Worm (Caenorhabditis elegans) whole organism, mixed stage, embryonic: ENCODE measurements around the gene B0281.3.

Experiments
- M03D4.4 ChIP-seq: sonication (generic microtip); optimal IDR thresholded peaks from 2 replicates; lab custom pipeline; 2017; ENCODE audit warnings: mild to moderate bottlenecking, missing genetic modification characterization, missing compliant biosample characterization
- bed-3 ChIP-seq: fragments of 200-800 bp; sonication (Bioruptor generic); optimal IDR thresholded peaks from 3 replicates; lab custom pipeline; 2018; ENCODE audit warnings: mild to moderate bottlenecking, missing genetic modification characterization, moderate library complexity, missing compliant biosample characterization
- blmp-1 ChIP-seq: fragments of 150-350 bp; optimal IDR thresholded peaks from 2 replicates; lab custom pipeline; 2014; ENCODE audit warnings: missing biosample characterization, missing genetic modification characterization
- ceh-39 ChIP-seq: fragments of 150-350 bp; optimal IDR thresholded peaks from 2 replicates; lab custom pipeline; 2014; ENCODE audit warnings: missing biosample characterization, missing genetic modification characterization
- ceh-43 ChIP-seq: fragments of 200-800 bp; sonication (Bioruptor generic); optimal IDR thresholded peaks from 2 replicates; lab custom pipeline; 2018; ENCODE audit warnings: mild to moderate bottlenecking, missing genetic modification characterization, moderate library complexity, missing compliant biosample characterization
- ceh-83 ChIP-seq: fragments of 200-800 bp; sonication (Bioruptor generic); optimal IDR thresholded peaks from 2 replicates; lab custom pipeline; 2018; ENCODE audit warnings: mild to moderate bottlenecking, missing genetic modification characterization, missing compliant biosample characterization
- ces-1 ChIP-seq: fragments of 150-350 bp; optimal IDR thresholded peaks from 2 replicates; lab custom pipeline; 2014; ENCODE audit warnings: missing biosample characterization, missing genetic modification reagents, missing genetic modification characterization
- cnd-1 ChIP-seq: fragments of 200-800 bp; sonication (Bioruptor generic); optimal IDR thresholded peaks from 2 replicates; lab custom pipeline; 2018; ENCODE audit warnings: mild to moderate bottlenecking, missing genetic modification characterization, missing compliant biosample characterization
- drap-1 ChIP-seq: fragments of 200-800 bp; sonication (Bioruptor generic); optimal IDR thresholded peaks from 3 replicates; lab custom pipeline; 2018; ENCODE audit warnings: mild to moderate bottlenecking, missing genetic modification characterization, missing compliant biosample characterization
- elt-3 ChIP-seq: fragments of 150-350 bp; optimal IDR thresholded peaks from 2 replicates; lab custom pipeline; 2014; ENCODE audit warnings: missing biosample characterization, missing genetic modification characterization
- flh-1 ChIP-seq: fragments of 200-800 bp; sonication (Bioruptor generic); optimal IDR thresholded peaks from 2 replicates; lab custom pipeline; 2018; ENCODE audit warnings: mild to moderate bottlenecking, missing genetic modification characterization, moderate library complexity, missing compliant biosample characterization
- ham-2 ChIP-seq: fragments of 200-800 bp; sonication (Bioruptor generic); optimal IDR thresholded peaks from 2 replicates; lab custom pipeline; 2018; ENCODE audit warnings: mild to moderate bottlenecking, missing genetic modification characterization, missing compliant biosample characterization
- hlh-1 ChIP-seq: fragments of 150-350 bp; optimal IDR thresholded peaks from 2 replicates; lab custom pipeline; 2014; ENCODE audit warnings: missing biosample characterization, missing genetic modification reagents, missing genetic modification characterization
- lin-13 ChIP-seq: fragments of 150-350 bp; optimal IDR thresholded peaks from 2 replicates; lab custom pipeline; 2014; ENCODE audit warnings: missing biosample characterization, missing genetic modification characterization
- lsy-2 ChIP-seq: fragments of 150-350 bp; optimal IDR thresholded peaks from 2 replicates; lab custom pipeline; 2014; ENCODE audit warnings: missing biosample characterization, missing genetic modification characterization
- mab-5 ChIP-seq: fragments of 150-350 bp; optimal IDR thresholded peaks from 2 replicates; lab custom pipeline; 2014; ENCODE audit warnings: missing biosample characterization, missing genetic modification characterization
- mep-1 ChIP-seq: fragments of 150-350 bp; optimal IDR thresholded peaks from 2 replicates; lab custom pipeline; 2017; ENCODE audit warnings: missing biosample characterization, missing genetic modification reagents, missing genetic modification characterization, inconsistent platforms
- mls-2 ChIP-seq: sonication (generic microtip); optimal IDR thresholded peaks from 2 replicates; lab custom pipeline; 2016; ENCODE audit warnings: mild to moderate bottlenecking, missing genetic modification characterization, moderate library complexity, missing compliant biosample characterization
- nhr-12 ChIP-seq: fragments of 150-350 bp; optimal IDR thresholded peaks from 2 replicates; lab custom pipeline; 2014; ENCODE audit warnings: missing biosample characterization, missing genetic modification characterization
- nhr-2 ChIP-seq: fragments of 150-350 bp; optimal IDR thresholded peaks from 2 replicates; lab custom pipeline; 2014; ENCODE audit warnings: missing biosample characterization, missing genetic modification characterization
- nhr-237 ChIP-seq: fragments of 150-350 bp; optimal IDR thresholded peaks from 2 replicates; lab custom pipeline; 2014; ENCODE audit warnings: missing biosample characterization, missing genetic modification characterization
- nhr-28 ChIP-seq: fragments of 150-350 bp; optimal IDR thresholded peaks from 2 replicates; lab custom pipeline; 2014; ENCODE audit warnings: missing biosample characterization, missing genetic modification characterization
- pha-4 ChIP-seq: fragments of 150-350 bp; optimal IDR thresholded peaks from 2 replicates; lab custom pipeline; 2018; ENCODE audit warnings: missing biosample characterization, missing genetic modification reagents, missing genetic modification characterization
- snpc-4 ChIP-seq: fragments of 150-350 bp; optimal IDR thresholded peaks from 2 replicates; lab custom pipeline; 2014; ENCODE audit warnings: missing biosample characterization, missing genetic modification characterization
- sptf-1 ChIP-seq: sonication (generic microtip); optimal IDR thresholded peaks from 2 replicates; lab custom pipeline; 2017; ENCODE audit warnings: mild to moderate bottlenecking, missing genetic modification characterization, moderate library complexity, missing compliant biosample characterization
- tbx-8 ChIP-seq: fragments of 200-800 bp; sonication (Bioruptor generic); optimal IDR thresholded peaks from 2 replicates; lab custom pipeline; 2018; ENCODE audit warnings: mild to moderate bottlenecking, missing genetic modification characterization, moderate library complexity, missing compliant biosample characterization
- unc-120 ChIP-seq: sonication (generic microtip); optimal IDR thresholded peaks from 2 replicates; lab custom pipeline; 2017; ENCODE audit warnings: missing genetic modification characterization, missing compliant biosample characterization; ENCODE audit not compliant: poor library complexity, severe bottlenecking
- unc-39 ChIP-seq: fragments of 150-350 bp; optimal IDR thresholded peaks from 2 replicates; lab custom pipeline; 2014; ENCODE audit warnings: missing biosample characterization, missing genetic modification characterization
- unc-62 ChIP-seq: fragments of 150-350 bp; optimal IDR thresholded peaks from 2 replicates; lab custom pipeline; 2014; ENCODE audit warnings: missing biosample characterization, missing genetic modification reagents, missing genetic modification characterization
- zip-8 ChIP-seq: fragments of 150-350 bp; optimal IDR thresholded peaks from 2 replicates; lab custom pipeline; 2014; ENCODE audit warnings: missing biosample characterization, missing genetic modification characterization
- ztf-11 ChIP-seq: fragments of 150-350 bp; optimal IDR thresholded peaks from 2 replicates; lab custom pipeline; 2014; ENCODE audit warnings: missing biosample characterization, missing genetic modification characterization

Gene B0281.3

DNA sequence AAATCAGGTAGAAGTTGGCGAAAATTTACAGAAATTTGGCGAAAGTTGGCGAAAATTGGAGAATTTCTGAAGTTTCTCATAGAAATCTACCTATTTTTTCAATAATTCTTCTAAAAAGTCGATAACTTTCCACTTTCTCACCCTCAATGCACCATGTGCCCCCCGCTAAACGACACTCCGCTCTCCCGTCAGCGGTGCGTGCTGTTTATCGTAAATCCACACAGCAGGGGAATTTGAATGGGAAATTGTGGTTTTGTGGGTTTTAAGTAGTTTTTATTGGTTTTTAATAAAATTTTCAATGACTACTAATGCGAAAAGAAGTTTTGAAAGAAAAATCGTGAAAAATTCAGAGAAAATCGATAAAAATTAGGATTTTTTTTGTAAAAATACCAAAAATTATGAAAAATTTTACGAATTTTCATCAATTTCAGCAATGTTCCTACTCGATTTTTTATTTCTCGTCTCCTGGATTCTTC lies 35.2 kb downstream of the B0281.3 start, which contains the start of gene F43C11.6:
Gene F43C11.6, plus strand, starts transcription at position 426 of the 476 bp plus-strand sequence.
- TF ChIP-seq cnd-1 (tag; lab: Kevin White, UChicago) (no peak), nhr-28 (no peak), ceh-39 (peak; percentile 26), zip-8 (tag; lab: Kevin White, UChicago) (no peak), ceh-83 (no peak), lin-13 (tag; lab: Kevin White, UChicago) (peak; percentile 41), hlh-1 (tag; lab: Kevin White, UChicago) (peak; percentile 13), unc-62 (GFP tag; lab: Kevin White, UChicago) (no peak), nhr-12 (tag; lab: Kevin White, UChicago) (no peak), mab-5 (no peak), unc-120 (no peak), ham-2 (GFP tag; lab: Kevin White, UChicago) (no peak), drap-1 (GFP tag; lab: Kevin White, UChicago) (no peak), mep-1 (tag; lab: Kevin White, UChicago) (peak; percentile 8), nhr-2 (tag; lab: Kevin White, UChicago) (no peak), snpc-4 (tag; lab: Kevin White, UChicago) (no peak), sptf-1 (no peak), pha-4 (tag; lab: Kevin White, UChicago) (no peak), mls-2 (tag; lab: Kevin White, UChicago) (no peak), lsy-2 (tag; lab: Kevin White, UChicago) (peak; percentile 20), elt-3 (tag; lab: Kevin White, UChicago) (no peak)
- TF ChIP-seq, all 35 proteins: peak for 5

- no peak for TF ChIP-seq nhr-237
- no peak for TF ChIP-seq nhr-2 (tag; lab: Kevin White, UChicago)
- no peak for TF ChIP-seq flh-1 (GFP tag; lab: Kevin White, UChicago)
- TF ChIP-seq ztf-11 (tag; lab: Kevin White, UChicago): no peak
- no peak for TF ChIP-seq bed-3 (GFP tag; lab: Kevin White, UChicago)
- no peak for TF ChIP-seq ham-2 (GFP tag; lab: Kevin White, UChicago)
- no peak for TF ChIP-seq ceh-83
- no peak for TF ChIP-seq sptf-1
- TF ChIP-seq unc-62 (GFP tag; lab: Kevin White, UChicago): no peak
- no peak for TF ChIP-seq zip-8 (tag; lab: Kevin White, UChicago)
- no peak for TF ChIP-seq unc-39 (tag; lab: Kevin White, UChicago)
- TF ChIP-seq ceh-43 (GFP tag; lab: Kevin White, UChicago): no peak
- TF ChIP-seq, all 35 proteins: peak for 0
Measured at ce11 chrII:2346672-2347071, 39.8 kb downstream of the B0281.3 start, which contains the start of gene F43C11.4. Gene F43C11.4, plus strand, starts transcription at chrII:2346972.

- no peak for TF ChIP-seq unc-39 (tag; lab: Kevin White, UChicago)
- no peak for TF ChIP-seq nhr-12 (tag; lab: Kevin White, UChicago)
- TF ChIP-seq bed-3 (GFP tag; lab: Kevin White, UChicago): no peak
- TF ChIP-seq blmp-1: no peak
- no peak for TF ChIP-seq flh-1 (GFP tag; lab: Kevin White, UChicago)
- no peak for TF ChIP-seq ztf-11 (tag; lab: Kevin White, UChicago)
- TF ChIP-seq mab-5: no peak
- no peak for TF ChIP-seq nhr-237
- TF ChIP-seq ces-1: no peak
- TF ChIP-seq zip-8 (tag; lab: Kevin White, UChicago): no peak
- TF ChIP-seq snpc-4 (tag; lab: Kevin White, UChicago): no peak
- no peak for TF ChIP-seq ceh-43 (GFP tag; lab: Kevin White, UChicago)
- TF ChIP-seq pha-4 (tag; lab: Kevin White, UChicago): no peak
- TF ChIP-seq, all 35 proteins: peak for 0
Measured at ce11 chrII:2352546-2352945, 45.7 kb downstream of the B0281.3 start, which contains the start of gene F43C11.10. Gene F43C11.10, minus strand, starts transcription at chrII:2352646.

ce11 chrII:2353012-2353411 lies 46.2 kb downstream of the B0281.3 start, which contains the start of gene F43C11.3:
Gene F43C11.3, plus strand, starts transcription at chrII:2353312.
- TF ChIP-seq sptf-1 (no peak), ceh-43 (GFP tag; lab: Kevin White, UChicago) (no peak), ham-2 (GFP tag; lab: Kevin White, UChicago) (no peak), drap-1 (GFP tag; lab: Kevin White, UChicago) (no peak), mab-5 (no peak), tbx-8 (no peak), lsy-2 (tag; lab: Kevin White, UChicago) (no peak), M03D4.4 (tag; lab: Kevin White, UChicago) (no peak), zip-8 (tag; lab: Kevin White, UChicago) (no peak), nhr-237 (no peak)
